Worm (Caenorhabditis elegans) whole organism, L3 larva: ENCODE results near the gene tctn-1.

Experiments used
- R02D3.7 ChIP-seq: fragments of 150-350 bp; optimal IDR thresholded peaks from 2 replicates; lab custom pipeline; 2014; ENCODE audit warnings: missing biosample characterization, missing genetic modification characterization
- ZK546.5 ChIP-seq: sonication (generic microtip); optimal IDR thresholded peaks from 2 replicates; lab custom pipeline; 2017; ENCODE audit warnings: missing biosample characterization, missing genetic modification characterization
- ama-1 ChIP-seq: fragments of 150-350 bp; optimal IDR thresholded peaks from 2 replicates; lab custom pipeline; 2018
- ceh-28 ChIP-seq: fragments of 150-350 bp; optimal IDR thresholded peaks from 2 replicates; lab custom pipeline; 2014; ENCODE audit warnings: missing biosample characterization, missing genetic modification reagents, missing genetic modification characterization
- ceh-82 ChIP-seq: fragments of 150-350 bp; optimal IDR thresholded peaks from 2 replicates; lab custom pipeline; 2014; ENCODE audit warnings: missing biosample characterization, missing genetic modification characterization
- daf-12 ChIP-seq: fragments of 150-350 bp; optimal IDR thresholded peaks from 2 replicates; lab custom pipeline; 2014; ENCODE audit warnings: missing biosample characterization, missing genetic modification reagents, missing genetic modification characterization
- egl-5 ChIP-seq: fragments of 150-350 bp; optimal IDR thresholded peaks from 2 replicates; lab custom pipeline; 2017; ENCODE audit warnings: missing biosample characterization, missing genetic modification reagents, missing genetic modification characterization, inconsistent platforms
- elt-2 ChIP-seq: sonication (generic microtip); optimal IDR thresholded peaks from 2 replicates; lab custom pipeline; 2016; ENCODE audit warnings: missing genetic modification reagents, mild to moderate bottlenecking, missing genetic modification characterization, missing compliant biosample characterization
- elt-3 ChIP-seq, 3 experiments: fragments of 150-350 bp in 1 of 3; sonication (generic microtip) in 2 of 3; optimal IDR thresholded peaks; 2 replicates in 2 of 3; 4 replicates in 1 of 3; lab custom pipeline; 2014 to 2017; ENCODE audit warnings: missing biosample characterization in 3 of 3, missing genetic modification characterization in 3 of 3
- fkh-10 ChIP-seq: sonication (generic microtip); optimal IDR thresholded peaks from 2 replicates; lab custom pipeline; 2017; ENCODE audit warnings: missing biosample characterization, missing genetic modification reagents, missing genetic modification characterization
- fkh-2 ChIP-seq: fragments of 150-350 bp; optimal IDR thresholded peaks from 2 replicates; lab custom pipeline; 2014; ENCODE audit warnings: missing biosample characterization, missing genetic modification reagents, missing genetic modification characterization
- fos-1 ChIP-seq: fragments of 150-350 bp; optimal IDR thresholded peaks from 2 replicates; lab custom pipeline; 2014; ENCODE audit warnings: missing biosample characterization, missing genetic modification characterization
- hmg-11 ChIP-seq: sonication (generic microtip); optimal IDR thresholded peaks from 2 replicates; lab custom pipeline; 2016; ENCODE audit warnings: missing genetic modification characterization, missing compliant biosample characterization
- jun-1 ChIP-seq: fragments of 150-350 bp; optimal IDR thresholded peaks from 2 replicates; lab custom pipeline; 2014; ENCODE audit warnings: missing biosample characterization, missing genetic modification reagents, missing genetic modification characterization
- lin-15B ChIP-seq: fragments of 150-350 bp; optimal IDR thresholded peaks from 2 replicates; lab custom pipeline; 2014; ENCODE audit warnings: missing biosample characterization, missing genetic modification characterization
- lsy-12 ChIP-seq: sonication (generic microtip); optimal IDR thresholded peaks from 2 replicates; lab custom pipeline; 2016; ENCODE audit warnings: mild to moderate bottlenecking, missing genetic modification characterization, missing compliant biosample characterization
- mdl-1 ChIP-seq: fragments of 150-350 bp; optimal IDR thresholded peaks from 2 replicates; lab custom pipeline; 2014; ENCODE audit warnings: missing biosample characterization, missing genetic modification characterization
- nfya-1 ChIP-seq: sonication (generic microtip); optimal IDR thresholded peaks from 2 replicates; lab custom pipeline; 2017; ENCODE audit warnings: missing genetic modification characterization, mild to moderate bottlenecking, missing compliant biosample characterization, antibody characterized with exemption, moderate library complexity; ENCODE audit not compliant: insufficient read depth
- nhr-11 ChIP-seq: fragments of 150-350 bp; optimal IDR thresholded peaks from 2 replicates; lab custom pipeline; 2014; ENCODE audit warnings: missing biosample characterization, missing genetic modification characterization
- nhr-12 ChIP-seq: fragments of 150-350 bp; optimal IDR thresholded peaks from 2 replicates; lab custom pipeline; 2014; ENCODE audit warnings: missing biosample characterization, missing genetic modification characterization
- nhr-23 ChIP-seq: fragments of 150-350 bp; optimal IDR thresholded peaks from 2 replicates; lab custom pipeline; 2014; ENCODE audit warnings: missing biosample characterization, missing genetic modification reagents, missing genetic modification characterization
- nhr-25 ChIP-seq: sonication (generic microtip); optimal IDR thresholded peaks from 2 replicates; lab custom pipeline; 2017; ENCODE audit warnings: missing biosample characterization, missing genetic modification characterization
- nhr-43 ChIP-seq: sonication (generic microtip); optimal IDR thresholded peaks from 2 replicates; lab custom pipeline; 2016; ENCODE audit warnings: mild to moderate bottlenecking, missing genetic modification characterization, missing compliant biosample characterization; ENCODE audit not compliant: poor library complexity, severe bottlenecking
- nhr-77 ChIP-seq: fragments of 150-350 bp; optimal IDR thresholded peaks from 2 replicates; lab custom pipeline; 2014; ENCODE audit warnings: missing biosample characterization, missing genetic modification characterization
- pha-4 ChIP-seq: fragments of 150-350 bp; optimal IDR thresholded peaks from 2 replicates; lab custom pipeline; 2014; ENCODE audit warnings: missing biosample characterization, missing genetic modification reagents, missing genetic modification characterization
- skn-1 ChIP-seq: fragments of 150-350 bp; optimal IDR thresholded peaks from 2 replicates; lab custom pipeline; 2014; ENCODE audit warnings: missing biosample characterization, missing genetic modification characterization
- snpc-4 ChIP-seq: fragments of 150-350 bp; optimal IDR thresholded peaks from 2 replicates; lab custom pipeline; 2014; ENCODE audit warnings: missing biosample characterization, missing genetic modification characterization
- tbx-2 ChIP-seq: sonication (generic microtip); optimal IDR thresholded peaks from 2 replicates; lab custom pipeline; 2016; ENCODE audit warnings: mild to moderate bottlenecking, missing genetic modification characterization, missing compliant biosample characterization
- unc-39 ChIP-seq: sonication (generic microtip); optimal IDR thresholded peaks from 4 replicates; lab custom pipeline; 2017; ENCODE audit warnings: missing biosample characterization, missing genetic modification characterization
- zag-1 ChIP-seq: fragments of 150-350 bp; optimal IDR thresholded peaks from 2 replicates; lab custom pipeline; 2014; ENCODE audit warnings: missing biosample characterization, missing genetic modification characterization
- ztf-4 ChIP-seq: fragments of 150-350 bp; optimal IDR thresholded peaks from 2 replicates; lab custom pipeline; 2014; ENCODE audit warnings: missing biosample characterization, missing genetic modification characterization

The tctn-1 gene

DNA sequence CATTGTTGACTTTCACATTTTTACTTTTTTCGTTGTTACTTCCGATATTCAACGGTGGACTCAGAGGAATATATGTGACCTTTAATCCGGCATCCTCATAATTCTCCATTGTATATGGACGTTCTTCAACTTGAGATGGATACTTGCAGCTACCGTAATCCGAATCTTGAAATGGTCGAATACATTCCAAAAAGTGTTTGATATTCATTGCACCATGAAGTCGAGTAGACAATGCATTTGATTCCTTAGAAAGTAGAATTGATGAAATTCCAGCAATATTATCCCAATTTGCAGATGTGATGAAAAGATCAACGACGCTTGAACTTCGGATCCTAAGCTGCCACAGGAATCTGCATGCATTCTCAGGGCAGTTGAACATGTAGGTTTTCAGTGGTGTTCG lies 5.2 kb downstream of the tctn-1 start:
- TF ChIP-seq egl-5 = no peak
- TF ChIP-seq zag-1 = no peak
- no peak for TF ChIP-seq unc-39 (tag; lab: Kevin White, UChicago)
- TF ChIP-seq ZK546.5 = no peak
- no peak for TF ChIP-seq fkh-10 (GFP tag; lab: Kevin White, UChicago)
- TF ChIP-seq ceh-28 (tag; lab: Kevin White, UChicago) = no peak
- no peak for TF ChIP-seq nfya-1 (tag; lab: Kevin White, UChicago)
- no peak for TF ChIP-seq nhr-11 (tag; lab: Kevin White, UChicago)
- no peak for TF ChIP-seq daf-12 (tag; lab: Kevin White, UChicago)

DNA sequence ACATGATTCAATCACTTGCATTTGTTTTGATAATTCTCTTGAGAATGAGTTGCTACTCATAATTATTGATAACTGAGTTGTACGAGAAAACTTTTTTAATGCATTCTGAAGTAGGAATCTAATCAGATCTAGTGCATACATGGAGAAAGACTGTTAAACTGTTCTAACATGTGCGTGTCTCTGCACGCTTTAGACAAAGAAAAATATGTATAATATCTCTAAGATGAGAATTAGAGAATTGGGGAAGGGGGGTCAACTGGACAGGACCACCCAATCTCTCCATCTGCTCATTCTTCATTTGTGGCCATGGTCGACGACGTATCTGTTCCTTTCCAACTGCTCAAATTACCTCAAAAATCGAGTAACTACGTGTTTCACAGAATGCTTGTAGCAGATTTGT lies 10.4 kb downstream of the tctn-1 start, which contains the start of gene fbxb-78:
Gene fbxb-78 (plus strand): TSS at position 301 of the 400 bp plus-strand sequence.
- TF ChIP-seq lin-15B (tag; lab: Kevin White, UChicago) (no peak), mdl-1 (no peak), ztf-4 (tag; lab: Kevin White, UChicago) (no peak), fkh-2 (tag; lab: Kevin White, UChicago) (no peak), ZK546.5 (no peak), nhr-11 (tag; lab: Kevin White, UChicago) (no peak)
- TF ChIP-seq, all 47 proteins: peak for 0

DNA sequence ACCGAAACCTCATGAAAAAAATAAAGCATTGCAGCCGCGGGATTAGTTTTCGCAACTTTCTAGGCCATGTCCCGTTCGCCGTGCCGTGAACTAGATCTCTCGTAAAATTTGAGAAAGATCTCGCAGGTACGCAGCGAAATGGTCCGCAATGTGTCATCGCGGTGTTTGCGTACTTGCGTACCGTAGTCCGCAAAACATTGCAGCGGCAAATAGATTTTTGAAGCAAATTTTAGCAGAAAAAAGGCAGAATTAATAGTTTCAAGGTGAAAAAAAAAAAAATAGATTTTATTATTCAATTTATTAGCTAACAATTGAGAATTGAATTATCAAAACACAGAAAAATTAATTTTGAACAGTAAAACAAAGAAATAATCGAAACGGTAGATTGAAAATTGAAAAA lies 19.7 kb downstream of the tctn-1 start:
- TF ChIP-seq nhr-25 = peak; percentile 51
- peak; percentile 88 for TF ChIP-seq nhr-43
- peak; percentile 54 for TF ChIP-seq snpc-4 (tag; lab: Kevin White, UChicago)
- TF ChIP-seq nfya-1 (tag; lab: Kevin White, UChicago) = peak; percentile 72
- TF ChIP-seq pha-4 (tag; lab: Kevin White, UChicago) = peak; percentile 22
- peak; percentile 10 for TF ChIP-seq jun-1 (tag; lab: Kevin White, UChicago)
- peak; percentile 46 for TF ChIP-seq ZK546.5
- TF ChIP-seq elt-2 = peak; percentile 79
- TF ChIP-seq ceh-82 (tag; lab: Kevin White, UChicago) = peak; percentile 10
- peak; percentile 84 for TF ChIP-seq lin-15B (tag; lab: Kevin White, UChicago)
- peak; percentile 60 for TF ChIP-seq nhr-77
- peak; percentile 73 for TF ChIP-seq nhr-11 (tag; lab: Kevin White, UChicago)
- TF ChIP-seq lsy-12 (tag; lab: Kevin White, UChicago) = peak; percentile 92
- peak; percentile 84 for TF ChIP-seq R02D3.7 (tag; lab: Kevin White, UChicago)
- peak; percentile 88 for TF ChIP-seq tbx-2 (tag; lab: Kevin White, UChicago)
- peak; percentile 40 for TF ChIP-seq ceh-28 (tag; lab: Kevin White, UChicago)
- peak; percentile 83 for TF ChIP-seq nhr-23 (tag; lab: Kevin White, UChicago)

DNA sequence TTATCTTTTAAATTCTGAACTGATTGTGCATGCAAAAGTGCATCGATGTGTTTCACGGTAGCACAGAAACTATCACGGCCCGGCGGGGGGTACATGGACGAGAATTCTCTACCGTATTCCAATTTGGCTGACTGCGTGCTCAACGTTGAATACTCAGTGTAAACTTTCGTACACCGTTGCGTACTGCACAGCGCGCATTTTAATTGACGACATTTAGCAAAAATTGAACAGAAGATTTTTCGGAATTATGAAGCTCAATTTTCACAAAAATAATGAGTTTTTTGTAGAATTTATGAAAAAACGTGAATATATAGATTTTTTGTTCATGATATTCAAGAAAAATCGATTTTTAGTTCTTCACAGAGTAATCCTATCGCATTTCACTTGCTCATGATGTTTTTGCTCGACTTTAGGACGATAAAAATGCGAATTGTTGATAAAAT lies 22.1 kb downstream of the tctn-1 start:
- TF ChIP-seq ZK546.5 = peak; percentile 60
- TF ChIP-seq ceh-28 (tag; lab: Kevin White, UChicago) = peak; percentile 70
- TF ChIP-seq ztf-4 (tag; lab: Kevin White, UChicago) = peak; percentile 0
- TF ChIP-seq nhr-77 = peak; percentile 37
- peak; percentile 77 for TF ChIP-seq tbx-2 (tag; lab: Kevin White, UChicago)
- peak; percentile 73 for TF ChIP-seq elt-2
- peak; percentile 60 for TF ChIP-seq lin-15B (tag; lab: Kevin White, UChicago)
- peak; percentile 43 for TF ChIP-seq nhr-25
- TF ChIP-seq pha-4 (tag; lab: Kevin White, UChicago) = peak; percentile 6
- TF ChIP-seq R02D3.7 (tag; lab: Kevin White, UChicago) = peak; percentile 76
- TF ChIP-seq nhr-11 (tag; lab: Kevin White, UChicago) = peak; percentile 77
- peak; percentile 64 for TF ChIP-seq nhr-43
- TF ChIP-seq nfya-1 (tag; lab: Kevin White, UChicago) = peak; percentile 58
- TF ChIP-seq lsy-12 (tag; lab: Kevin White, UChicago) = peak; percentile 88
- TF ChIP-seq nhr-23 (tag; lab: Kevin White, UChicago) = peak; percentile 73
- peak; percentile 7 for TF ChIP-seq hmg-11

DNA sequence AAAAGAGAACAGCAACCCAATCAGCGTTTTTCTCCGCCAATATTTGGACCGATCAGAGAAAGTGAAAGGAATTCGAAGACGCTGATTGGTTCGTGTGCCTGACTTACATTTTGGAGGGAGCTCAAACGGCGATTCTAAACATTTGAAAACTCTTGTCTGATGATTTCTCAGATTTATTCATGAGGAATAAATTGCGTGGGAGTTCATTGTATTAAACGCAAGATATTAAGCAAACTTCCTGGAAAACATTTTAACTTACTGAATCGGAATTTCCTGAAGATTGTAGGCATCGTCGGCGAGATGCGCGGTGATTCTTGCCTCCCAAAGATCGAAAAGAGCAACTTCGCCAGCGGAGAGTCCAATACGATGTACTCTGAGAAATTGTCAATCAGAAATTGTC lies 23.1 kb downstream of the tctn-1 start, which contains the start of gene K08F11.1:
Gene K08F11.1 (plus strand): TSS at position 301 of the 400 bp plus-strand sequence.
- no peak for TF ChIP-seq nfya-1 (tag; lab: Kevin White, UChicago)
- TF ChIP-seq fkh-10 (GFP tag; lab: Kevin White, UChicago) = no peak
- no peak for TF ChIP-seq nhr-23 (tag; lab: Kevin White, UChicago)
- TF ChIP-seq ZK546.5 = no peak
- no peak for TF ChIP-seq fos-1
- no peak for TF ChIP-seq skn-1 (tag; lab: Kevin White, UChicago)
- TF ChIP-seq nhr-11 (tag; lab: Kevin White, UChicago) = no peak
- no peak for TF ChIP-seq ceh-82 (tag; lab: Kevin White, UChicago)
- no peak for TF ChIP-seq elt-3 (tag; optimal IDR thresholded peaks at IDR 0.05; lab: Kevin White, UChicago)
- TF ChIP-seq lin-15B (tag; lab: Kevin White, UChicago) = no peak
- no peak for TF ChIP-seq ama-1
- TF ChIP-seq hmg-11 = no peak
- TF ChIP-seq nhr-12 (tag; lab: Kevin White, UChicago) = no peak
- TF ChIP-seq, all 47 proteins: peak for 0
